Worm (Caenorhabditis elegans) whole organism, midembryonic: ENCODE results near the gene C27D8.3.

Experiments used
- T22C8.4 ChIP-seq: fragments of 200-800 bp; sonication (Bioruptor generic); IDR thresholded peaks from 2 replicates; pipeline ENCODE4 v1.3.6; 2022; ENCODE audit warnings: missing genetic modification characterization, missing compliant biosample characterization
- flt-1 ChIP-seq: fragments of 200-800 bp; sonication (Bioruptor generic); IDR thresholded peaks from 2 replicates; pipeline ENCODE4 v1.3.6; 2022; ENCODE audit warnings: missing genetic modification characterization, missing compliant biosample characterization
- klf-2 ChIP-seq: fragments of 200-800 bp; sonication (Bioruptor generic); conservative IDR thresholded peaks from 2 replicates; pipeline ENCODE4 v1.3.6; 2022; ENCODE audit warnings: missing genetic modification reagents, missing genetic modification characterization, missing compliant biosample characterization
- med-1 ChIP-seq: sonication (generic microtip); optimal IDR thresholded peaks from 2 replicates; lab custom pipeline; 2017; ENCODE audit warnings: missing genetic modification characterization, mild to moderate bottlenecking, missing compliant biosample characterization, antibody characterized with exemption, missing genetic modification reagents; ENCODE audit not compliant: insufficient read depth
- ref-1 ChIP-seq: fragments of 200-800 bp; sonication (Bioruptor generic); conservative IDR thresholded peaks from 2 replicates; pipeline ENCODE4 v1.3.6; 2022; ENCODE audit warnings: missing genetic modification reagents, missing genetic modification characterization, missing compliant biosample characterization
- tab-1 ChIP-seq: fragments of 200-800 bp; sonication (Bioruptor generic); IDR thresholded peaks from 2 replicates; pipeline ENCODE4 v1.3.6; 2022; ENCODE audit warnings: missing genetic modification characterization, missing compliant biosample characterization
- ztf-23 ChIP-seq: fragments of 200-800 bp; sonication (Bioruptor generic); IDR thresholded peaks from 2 replicates; pipeline ENCODE4 v1.3.6; 2022; ENCODE audit warnings: missing genetic modification reagents, missing genetic modification characterization, missing compliant biosample characterization
- ztf-29 ChIP-seq: fragments of 200-800 bp; sonication (Bioruptor generic); IDR thresholded peaks from 2 replicates; pipeline ENCODE4 v1.3.6; 2022; ENCODE audit warnings: missing genetic modification reagents, missing genetic modification characterization, missing compliant biosample characterization

- TF ChIP-seq flt-1 (GFP tag; lab: Robert Waterston, UW) (no peak), ref-1 (GFP tag; lab: Robert Waterston, UW) (no peak), tab-1 (no peak), T22C8.4 (GFP tag; lab: Robert Waterston, UW) (no peak), klf-2 (GFP tag; lab: Robert Waterston, UW) (no peak), ztf-23 (no peak), ztf-29 (GFP tag; lab: Robert Waterston, UW) (no peak), med-1 (GFP tag; lab: Kevin White, UChicago) (no peak)
Observed at ce11 chrIV:12719664-12720063, 8.1 kb upstream of the C27D8.3 start, which contains the start of gene idpp-7.
